Fruit fly (Drosophila melanogaster) whole organism, embryonic: ENCODE measurements around the gene Not10.

Experiments used
- Atf-2 ChIP-seq: fragments of 200-800 bp; sonication (Bioruptor generic); optimal IDR thresholded peaks from 2 replicates; lab custom pipeline; 2016; ENCODE audit warnings: missing biosample characterization, missing genetic modification characterization
- Bdp1 ChIP-seq: fragments of 200-800 bp; sonication (Bioruptor generic); optimal IDR thresholded peaks from 3 replicates; lab custom pipeline; 2016; ENCODE audit warnings: missing biosample characterization, missing genetic modification characterization
- CG1024 ChIP-seq: fragments of 200-800 bp; sonication (Bioruptor generic); IDR thresholded peaks from 2 replicates; pipeline ENCODE4 v1.3.6; 2022; ENCODE audit warnings: missing biosample characterization, missing genetic modification characterization
- CG11247 ChIP-seq: fragments of 200-800 bp; sonication (Bioruptor generic); IDR thresholded peaks from 2 replicates; pipeline ENCODE4 v1.3.6; 2022; ENCODE audit warnings: missing biosample characterization, missing genetic modification characterization
- CG11696 ChIP-seq: fragments of 200-800 bp; sonication (Bioruptor generic); IDR thresholded peaks from 2 replicates; pipeline ENCODE4 v1.3.6; 2022; ENCODE audit warnings: missing biosample characterization, missing genetic modification characterization
- CG13123 ChIP-seq: fragments of 200-800 bp; sonication (Bioruptor generic); optimal IDR thresholded peaks from 2 replicates; lab custom pipeline; 2016; ENCODE audit warnings: missing biosample characterization, missing genetic modification characterization
- CG1602 ChIP-seq: fragments of 200-800 bp; sonication (Bioruptor generic); optimal IDR thresholded peaks from 3 replicates; lab custom pipeline; 2016; ENCODE audit warnings: missing biosample characterization, missing genetic modification characterization
- CG17186 ChIP-seq: fragments of 200-800 bp; sonication (Bioruptor generic); optimal IDR thresholded peaks from 3 replicates; lab custom pipeline; 2017; ENCODE audit warnings: missing biosample characterization, missing genetic modification reagents, missing genetic modification characterization
- CG18262 ChIP-seq: fragments of 200-800 bp; optimal IDR thresholded peaks from 3 replicates; lab custom pipeline; 2019; ENCODE audit warnings: missing biosample characterization, mild to moderate bottlenecking, missing genetic modification characterization, moderate library complexity
- CG2712 ChIP-seq: fragments of 200-800 bp; optimal IDR thresholded peaks from 3 replicates; lab custom pipeline; 2019; ENCODE audit warnings: missing biosample characterization, mild to moderate bottlenecking, missing genetic modification characterization, moderate library complexity
- CG32767 ChIP-seq: fragments of 200-800 bp; sonication (Bioruptor generic); IDR thresholded peaks from 2 replicates; pipeline ENCODE4 v1.3.6; 2022; ENCODE audit warnings: missing biosample characterization, missing genetic modification characterization
- CG33213 ChIP-seq: fragments of 200-800 bp; sonication (Bioruptor generic); optimal IDR thresholded peaks from 3 replicates; lab custom pipeline; 2016; ENCODE audit warnings: missing biosample characterization, missing genetic modification characterization
- CG6272 ChIP-seq: fragments of 200-800 bp; sonication (Bioruptor generic); IDR thresholded peaks from 2 replicates; pipeline ENCODE4 v1.3.6; 2022; ENCODE audit warnings: missing biosample characterization, missing genetic modification characterization
- CG6813 ChIP-seq: fragments of 200-800 bp; sonication (Bioruptor generic); optimal IDR thresholded peaks from 2 replicates; lab custom pipeline; 2017; ENCODE audit warnings: missing biosample characterization, missing genetic modification characterization, mild to moderate bottlenecking, moderate library complexity, missing genetic modification reagents
- CG7357 ChIP-seq: fragments of 200-800 bp; sonication (Bioruptor generic); IDR thresholded peaks from 3 replicates; pipeline ENCODE4 v1.3.6; 2022; ENCODE audit warnings: missing biosample characterization, missing genetic modification characterization
- CG7372 ChIP-seq: fragments of 200-800 bp; sonication (Bioruptor generic); IDR thresholded peaks from 2 replicates; pipeline ENCODE4 v1.3.6; 2022; ENCODE audit warnings: missing biosample characterization, missing genetic modification characterization
- CG7963 ChIP-seq: fragments of 200-800 bp; sonication (Bioruptor generic); IDR thresholded peaks from 3 replicates; pipeline ENCODE4 v1.3.6; 2022; ENCODE audit warnings: missing biosample characterization, missing genetic modification characterization; ENCODE audit not compliant: partially characterized antibody
- CG8281 ChIP-seq: fragments of 200-800 bp; sonication (Bioruptor generic); optimal IDR thresholded peaks from 2 replicates; lab custom pipeline; 2018; ENCODE audit warnings: missing biosample characterization, mild to moderate bottlenecking, missing genetic modification characterization, moderate library complexity
- CG9932 ChIP-seq: fragments of 200-800 bp; sonication (Bioruptor generic); IDR thresholded peaks from 2 replicates; pipeline ENCODE4 v1.3.6; 2022; ENCODE audit warnings: missing biosample characterization, missing genetic modification characterization
- CHES-1-like ChIP-seq: fragments of 200-800 bp; sonication (Bioruptor generic); optimal IDR thresholded peaks from 2 replicates; lab custom pipeline; 2016; ENCODE audit warnings: missing biosample characterization, missing genetic modification characterization
- Doc3 ChIP-seq: fragments of 200-800 bp; sonication (Bioruptor generic); IDR thresholded peaks from 3 replicates; pipeline ENCODE4 v1.3.6; 2022; ENCODE audit warnings: missing biosample characterization, missing genetic modification characterization; ENCODE audit not compliant: partially characterized antibody
- HLHmδ ChIP-seq: fragments of 200-800 bp; sonication (Bioruptor generic); optimal IDR thresholded peaks from 2 replicates; lab custom pipeline; 2018; ENCODE audit warnings: missing biosample characterization, mild to moderate bottlenecking, missing genetic modification characterization, moderate library complexity
- MBD-R2 ChIP-seq: fragments of 200-800 bp; sonication (Bioruptor generic); IDR thresholded peaks from 2 replicates; pipeline ENCODE4 v1.3.6; 2022; ENCODE audit warnings: missing biosample characterization, missing genetic modification characterization
- Nf-YC ChIP-seq: fragments of 200-800 bp; optimal IDR thresholded peaks from 3 replicates; lab custom pipeline; 2019; ENCODE audit warnings: missing biosample characterization, mild to moderate bottlenecking, missing genetic modification characterization, moderate library complexity
- Six4 ChIP-seq: fragments of 200-800 bp; sonication (Bioruptor generic); optimal IDR thresholded peaks from 2 replicates; lab custom pipeline; 2016; ENCODE audit warnings: missing biosample characterization, missing genetic modification characterization
- Tbp ChIP-seq: fragments of >200 bp; optimal IDR thresholded peaks from 2 replicates; lab custom pipeline; 2018; ENCODE audit warnings: missing biosample characterization, missing genetic modification characterization
- Xbp1 ChIP-seq: fragments of 200-800 bp; sonication (Bioruptor generic); optimal IDR thresholded peaks from 3 replicates; lab custom pipeline; 2016; ENCODE audit warnings: missing biosample characterization, mild to moderate bottlenecking, missing genetic modification characterization
- amos ChIP-seq: fragments of 200-800 bp; sonication (Bioruptor generic); IDR thresholded peaks from 2 replicates; pipeline ENCODE4 v1.3.6; 2022; ENCODE audit warnings: missing biosample characterization, missing genetic modification characterization; ENCODE audit not compliant: partially characterized antibody
- ara ChIP-seq: fragments of 200-800 bp; sonication (Bioruptor generic); IDR thresholded peaks from 2 replicates; pipeline ENCODE4 v1.3.6; 2022; ENCODE audit warnings: missing biosample characterization, missing genetic modification characterization
- az2 ChIP-seq: fragments of 200-800 bp; sonication (Bioruptor generic); optimal IDR thresholded peaks from 3 replicates; lab custom pipeline; 2016; ENCODE audit warnings: missing biosample characterization, missing genetic modification characterization
- bbx ChIP-seq: fragments of 200-800 bp; sonication (Bioruptor generic); IDR thresholded peaks from 2 replicates; pipeline ENCODE4 v1.3.6; 2022; ENCODE audit warnings: missing biosample characterization, missing genetic modification characterization; ENCODE audit not compliant: partially characterized antibody
- bigmax ChIP-seq: fragments of 200-800 bp; sonication (Bioruptor generic); optimal IDR thresholded peaks from 2 replicates; lab custom pipeline; 2018; ENCODE audit warnings: missing biosample characterization, mild to moderate bottlenecking, missing genetic modification characterization
- disco-r ChIP-seq: fragments of 200-800 bp; sonication (Bioruptor generic); optimal IDR thresholded peaks from 2 replicates; lab custom pipeline; 2016; ENCODE audit warnings: missing biosample characterization, missing genetic modification characterization
- fd102C ChIP-seq: fragments of 200-800 bp; sonication (Bioruptor generic); optimal IDR thresholded peaks from 2 replicates; lab custom pipeline; 2018; ENCODE audit warnings: missing biosample characterization, mild to moderate bottlenecking, missing genetic modification characterization, moderate library complexity
- fd64A ChIP-seq: fragments of 200-800 bp; sonication (Bioruptor generic); optimal IDR thresholded peaks from 3 replicates; lab custom pipeline; 2018; ENCODE audit warnings: missing biosample characterization, mild to moderate bottlenecking, missing genetic modification characterization
- hth ChIP-seq: fragments of >200 bp; optimal IDR thresholded peaks from 2 replicates; lab custom pipeline; 2017; ENCODE audit warnings: inconsistent platforms
- lola ChIP-seq, 3 experiments: fragments of >200 bp in 2 of 3; fragments of 200-800 bp in 1 of 3; sonication (Bioruptor generic) in 1 of 3; optimal IDR thresholded peaks; 2 replicates each; lab custom pipeline; 2017 to 2019; ENCODE audit warnings: missing biosample characterization in 3 of 3, missing genetic modification characterization in 3 of 3, mild to moderate bottlenecking in 1 of 3, moderate library complexity in 1 of 3
- lov ChIP-seq, 2 experiments: fragments of 200-800 bp in 1 of 2; fragments of >200 bp in 1 of 2; sonication (Bioruptor generic) in 1 of 2; IDR thresholded peaks in 1 of 2; optimal IDR thresholded peaks in 1 of 2; 2 replicates in 1 of 2; 3 replicates in 1 of 2; pipeline versions ENCODE4 v1.3.6 to Lab custom; 2017 to 2022; ENCODE audit warnings: missing biosample characterization in 1 of 2, missing genetic modification characterization in 1 of 2
- nau ChIP-seq: fragments of 200-800 bp; sonication (Bioruptor generic); optimal IDR thresholded peaks from 3 replicates; lab custom pipeline; 2017; ENCODE audit warnings: missing biosample characterization, mild to moderate bottlenecking, missing genetic modification characterization, missing genetic modification reagents
- prd ChIP-seq, 3 experiments: fragments of >200 bp in 2 of 3; fragments of 200-800 bp in 1 of 3; sonication (Bioruptor generic) in 1 of 3; optimal IDR thresholded peaks in 2 of 3; IDR thresholded peaks in 1 of 3; 2 replicates in 2 of 3; 3 replicates in 1 of 3; pipeline versions ENCODE4 v1.3.6 to Lab custom; 2017 to 2022; ENCODE audit warnings: missing biosample characterization in 1 of 3, missing genetic modification characterization in 1 of 3
- pum ChIP-seq: fragments of 200-800 bp; sonication (Bioruptor generic); optimal IDR thresholded peaks from 2 replicates; lab custom pipeline; 2016; ENCODE audit warnings: missing biosample characterization, missing genetic modification characterization
- row ChIP-seq: fragments of 200-800 bp; sonication (Bioruptor generic); IDR thresholded peaks from 3 replicates; pipeline ENCODE4 v1.3.6; 2022; ENCODE audit warnings: missing biosample characterization, missing genetic modification characterization
- sens ChIP-seq: fragments of 200-800 bp; sonication (Bioruptor generic); peaks from one replicate; lab custom pipeline; 2016; ENCODE audit warnings: missing biosample characterization, missing genetic modification characterization
- stc ChIP-seq: fragments of 200-800 bp; sonication (Bioruptor generic); IDR thresholded peaks from 2 replicates; pipeline ENCODE4 v1.3.6; 2022; ENCODE audit warnings: missing biosample characterization, missing genetic modification characterization
- sug ChIP-seq: fragments of 200-800 bp; optimal IDR thresholded peaks from 2 replicates; lab custom pipeline; 2019; ENCODE audit warnings: missing biosample characterization, mild to moderate bottlenecking, missing genetic modification characterization, moderate library complexity
- tio ChIP-seq: fragments of 200-800 bp; sonication (Bioruptor generic); optimal IDR thresholded peaks from 2 replicates; lab custom pipeline; 2017; ENCODE audit warnings: missing biosample characterization, missing genetic modification characterization, inconsistent platforms
- tna ChIP-seq: fragments of 200-800 bp; sonication (Bioruptor generic); IDR thresholded peaks from 2 replicates; pipeline ENCODE4 v1.3.6; 2022; ENCODE audit warnings: missing biosample characterization, missing genetic modification characterization; ENCODE audit not compliant: partially characterized antibody
- zen ChIP-seq: fragments of 200-800 bp; sonication (Bioruptor generic); optimal IDR thresholded peaks from 3 replicates; lab custom pipeline; 2018; ENCODE audit warnings: missing biosample characterization, mild to moderate bottlenecking, missing genetic modification characterization, moderate library complexity

The Not10 gene

dm6 chr3R:12653511-12654252 lies 23.2 kb downstream of the Not10 start (continued):
- no peak for TF ChIP-seq Tbp (GFP tag; lab: Kevin White, UChicago)
- peak; percentile 93 for TF ChIP-seq sens (GFP tag; lab: Kevin White, UChicago)
- TF ChIP-seq CG1024 = peak; percentile 45; the same call in 1 of the 2 replicates
- TF ChIP-seq disco-r (GFP tag; lab: Kevin White, UChicago) = peak; percentile 63
- TF ChIP-seq az2 (GFP tag; lab: Kevin White, UChicago) = peak; percentile 75
- peak; percentile 81 for TF ChIP-seq Xbp1 (GFP tag; lab: Kevin White, UChicago)
- TF ChIP-seq Doc3 = no peak
- TF ChIP-seq stc (GFP tag; lab: Robert Waterston, UW) = peak; percentile 87
- peak; percentile 28 for TF ChIP-seq zen (tag; lab: Kevin White, UChicago)
- peak; percentile 33; the same call in 1 of the 2 replicates for TF ChIP-seq MBD-R2
- no peak for TF ChIP-seq bigmax (GFP tag; lab: Kevin White, UChicago)
- TF ChIP-seq lov (optimal IDR thresholded peaks at IDR 0.05; lab: Kevin White, UChicago) = no peak
- TF ChIP-seq lov (GFP tag; IDR thresholded peaks at IDR 0.05; lab: Robert Waterston, UW) = 0 out of 3 replicates have a peak, but pooled peaks have one; percentile 17
- TF ChIP-seq row (GFP tag; lab: Robert Waterston, UW) = peak; percentile 81
- no peak for TF ChIP-seq tna (GFP tag; lab: Robert Waterston, UW)
- peak; percentile 66 for TF ChIP-seq Bdp1
- peak; percentile 67 for TF ChIP-seq CG11247 (GFP tag; lab: Robert Waterston, UW)
- TF ChIP-seq fd102C (GFP tag; lab: Kevin White, UChicago) = no peak
- peak; percentile 67 for TF ChIP-seq CG8281 (tag; lab: Kevin White, UChicago)
- TF ChIP-seq lola (GFP tag; optimal IDR thresholded peaks at IDR 0.05; lab: Kevin White, UChicago) = peak in 1 of 3 experiments; percentile 0
- TF ChIP-seq CG7372 (GFP tag; lab: Robert Waterston, UW) = peak; percentile 84
- peak; percentile 76 for TF ChIP-seq CG9932
- TF ChIP-seq nau (GFP tag; lab: Kevin White, UChicago) = peak; percentile 79
- TF ChIP-seq CG11696 (GFP tag; lab: Robert Waterston, UW) = 0 out of 2 replicates have a peak, but pooled peaks have one; percentile 46
- peak; percentile 83 for TF ChIP-seq Atf-2 (GFP tag; lab: Kevin White, UChicago)
- peak; percentile 82 for TF ChIP-seq CG18262 (tag; lab: Kevin White, UChicago)
- no peak for TF ChIP-seq HLHmδ (GFP tag; lab: Kevin White, UChicago)
- peak; percentile 71 for TF ChIP-seq CG6272
- peak; percentile 58 for TF ChIP-seq CG1602 (GFP tag; lab: Kevin White, UChicago)
- TF ChIP-seq CG2712 (tag; lab: Kevin White, UChicago) = peak; percentile 81
- TF ChIP-seq sug (tag; lab: Kevin White, UChicago) = peak; percentile 63
- peak; percentile 58 for TF ChIP-seq Nf-YC (tag; lab: Kevin White, UChicago)
- peak; percentile 73 for TF ChIP-seq CHES-1-like (GFP tag; lab: Kevin White, UChicago)
- peak; percentile 52 for TF ChIP-seq fd64A
- no peak for TF ChIP-seq CG7963
- TF ChIP-seq ara (GFP tag; lab: Robert Waterston, UW) = peak; percentile 70
- TF ChIP-seq Six4 (GFP tag; lab: Kevin White, UChicago) = peak; percentile 31
- TF ChIP-seq CG6813 (GFP tag; lab: Kevin White, UChicago) = peak; percentile 65
- TF ChIP-seq amos (GFP tag; lab: Robert Waterston, UW) = no peak
- peak; percentile 81 for TF ChIP-seq pum (GFP tag; lab: Kevin White, UChicago)
- peak; percentile 64 for TF ChIP-seq CG33213 (GFP tag; lab: Kevin White, UChicago)
- peak; percentile 87 for TF ChIP-seq CG32767 (GFP tag; lab: Robert Waterston, UW)
- no peak for TF ChIP-seq bbx
- TF ChIP-seq CG13123 (GFP tag; lab: Kevin White, UChicago) = peak; percentile 30
- TF ChIP-seq prd (optimal IDR thresholded peaks at IDR 0.05; lab: Kevin White, UChicago) = no peak
- TF ChIP-seq prd (GFP tag; IDR thresholded peaks at IDR 0.05; lab: Robert Waterston, UW) = peak; percentile 87
- peak; percentile 63 for TF ChIP-seq CG17186
- TF ChIP-seq hth (lab: Kevin White, UChicago) = no peak
- peak; percentile 77 for TF ChIP-seq tio (GFP tag; lab: Kevin White, UChicago)
- TF ChIP-seq CG7357 (GFP tag; lab: Robert Waterston, UW) = peak; percentile 81
